Fruit fly (Drosophila melanogaster) Kc167 (cell line): Measurements from ENCODE around the gene CG13893.

Source experiments
- Sin3A ChIP-seq: fragments of >200 bp; optimal IDR thresholded peaks from 2 replicates; lab custom pipeline; 2018; ENCODE audit warnings: missing external identifiers
- h ChIP-seq: fragments of >200 bp; optimal IDR thresholded peaks from 3 replicates; lab custom pipeline; 2018; ENCODE audit warnings: missing external identifiers
- psq ChIP-seq: fragments of >200 bp; optimal IDR thresholded peaks from 2 replicates; lab custom pipeline; 2017; ENCODE audit warnings: missing external identifiers
- ttk ChIP-seq: sonication (Bioruptor generic); optimal IDR thresholded peaks from 2 replicates; lab custom pipeline; 2017; ENCODE audit warnings: missing external identifiers

DNA sequence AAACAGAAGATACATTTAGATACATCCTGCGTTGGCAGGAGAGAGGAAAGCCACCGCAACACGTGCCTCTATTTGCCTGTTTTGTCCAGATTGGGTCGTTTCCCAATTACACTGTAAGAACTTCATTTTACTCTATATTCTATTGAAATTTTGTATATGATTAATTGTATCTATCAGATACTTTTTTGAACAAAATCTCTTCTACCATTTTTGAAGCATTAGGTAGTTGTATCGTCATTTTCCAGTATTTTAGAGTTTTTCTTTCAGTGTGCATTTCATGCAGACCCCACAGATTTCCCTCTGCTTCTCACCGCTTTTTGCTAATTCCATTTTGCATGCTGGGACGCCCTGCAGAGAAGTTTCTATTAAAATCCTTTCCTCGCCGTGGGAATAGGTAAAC, 49.2 kb downstream of the CG13893 start:
- TF ChIP-seq ttk (lab: Kevin White, UChicago): no peak
- TF ChIP-seq h (lab: Kevin White, UChicago): no peak
- no peak for TF ChIP-seq psq
- TF ChIP-seq Sin3A (lab: Kevin White, UChicago): no peak
